Fruit fly (Drosophila melanogaster) whole organism, embryonic: Measurements from ENCODE around the gene wit.

Source experiments
- BEAF-32 ChIP-seq: fragments of 200-800 bp; sonication (Bioruptor generic); optimal IDR thresholded peaks from 3 replicates; lab custom pipeline; 2017; ENCODE audit warnings: missing biosample characterization, missing genetic modification characterization, mild to moderate bottlenecking, moderate library complexity, missing genetic modification reagents
- Blimp-1 ChIP-seq: fragments of 200-800 bp; sonication (Bioruptor generic); optimal IDR thresholded peaks from 3 replicates; lab custom pipeline; 2018; ENCODE audit warnings: missing biosample characterization, missing genetic modification characterization, mild to moderate bottlenecking, moderate library complexity, missing genetic modification reagents
- BtbVII ChIP-seq: fragments of 200-800 bp; sonication (Bioruptor generic); optimal IDR thresholded peaks from 3 replicates; lab custom pipeline; 2017; ENCODE audit warnings: missing biosample characterization, mild to moderate bottlenecking, missing genetic modification characterization
- CG14441 ChIP-seq: fragments of 200-800 bp; sonication (Bioruptor generic); IDR thresholded peaks from 2 replicates; pipeline ENCODE4 v1.3.6; 2022; ENCODE audit warnings: missing biosample characterization, missing genetic modification characterization
- CG16815 ChIP-seq: fragments of 200-800 bp; sonication (Bioruptor generic); optimal IDR thresholded peaks from 3 replicates; lab custom pipeline; 2017; ENCODE audit warnings: missing biosample characterization, mild to moderate bottlenecking, missing genetic modification characterization
- CG17328 ChIP-seq: fragments of 200-800 bp; sonication (Bioruptor generic); IDR thresholded peaks from 2 replicates; pipeline ENCODE4 v1.3.6; 2022; ENCODE audit warnings: missing biosample characterization, missing genetic modification characterization
- CG2202 ChIP-seq: fragments of 200-800 bp; sonication (Bioruptor generic); optimal IDR thresholded peaks from 2 replicates; lab custom pipeline; 2018; ENCODE audit warnings: missing biosample characterization, mild to moderate bottlenecking, missing genetic modification characterization
- CG4360 ChIP-seq: fragments of 200-800 bp; sonication (Bioruptor generic); IDR thresholded peaks from 2 replicates; pipeline ENCODE4 v1.3.6; 2022; ENCODE audit warnings: missing biosample characterization, missing genetic modification characterization
- CG4730 ChIP-seq: fragments of 200-800 bp; sonication (Bioruptor generic); IDR thresholded peaks from 2 replicates; pipeline ENCODE4 v1.3.6; 2022; ENCODE audit warnings: missing biosample characterization, missing genetic modification characterization
- CG5245 ChIP-seq: fragments of 200-800 bp; sonication (Bioruptor generic); optimal IDR thresholded peaks from 3 replicates; lab custom pipeline; 2016; ENCODE audit warnings: missing biosample characterization, missing genetic modification characterization
- CG6689 ChIP-seq: fragments of 200-800 bp; sonication (Bioruptor generic); IDR thresholded peaks from 2 replicates; pipeline ENCODE4 v1.3.6; 2022; ENCODE audit warnings: missing biosample characterization, missing genetic modification characterization
- CG7372 ChIP-seq: fragments of 200-800 bp; sonication (Bioruptor generic); IDR thresholded peaks from 2 replicates; pipeline ENCODE4 v1.3.6; 2022; ENCODE audit warnings: missing biosample characterization, missing genetic modification characterization
- CG7556 ChIP-seq: fragments of 200-800 bp; sonication (Bioruptor generic); optimal IDR thresholded peaks from 2 replicates; lab custom pipeline; 2017; ENCODE audit warnings: missing biosample characterization, mild to moderate bottlenecking, missing genetic modification characterization
- CG7745 ChIP-seq: fragments of 200-800 bp; sonication (Bioruptor generic); optimal IDR thresholded peaks from 2 replicates; lab custom pipeline; 2018; ENCODE audit warnings: missing biosample characterization, mild to moderate bottlenecking, missing genetic modification characterization, moderate library complexity
- CG7987 ChIP-seq: fragments of 200-800 bp; sonication (Bioruptor generic); optimal IDR thresholded peaks from 2 replicates; lab custom pipeline; 2018; ENCODE audit warnings: missing biosample characterization, mild to moderate bottlenecking, missing genetic modification characterization, moderate library complexity
- CG9437 ChIP-seq: fragments of 200-800 bp; sonication (Bioruptor generic); optimal IDR thresholded peaks from 2 replicates; lab custom pipeline; 2018; ENCODE audit warnings: missing biosample characterization, mild to moderate bottlenecking, missing genetic modification characterization
- CG9797 ChIP-seq: fragments of 200-800 bp; sonication (Bioruptor generic); optimal IDR thresholded peaks from 3 replicates; lab custom pipeline; 2018; ENCODE audit warnings: missing biosample characterization, mild to moderate bottlenecking, missing genetic modification characterization
- Camta ChIP-seq: fragments of 200-800 bp; sonication (Bioruptor generic); optimal IDR thresholded peaks from 2 replicates; lab custom pipeline; 2016; ENCODE audit warnings: missing biosample characterization, missing genetic modification characterization
- Deaf1 ChIP-seq: fragments of 200-800 bp; optimal IDR thresholded peaks from 3 replicates; lab custom pipeline; 2019; ENCODE audit warnings: missing biosample characterization, mild to moderate bottlenecking, missing genetic modification characterization, moderate library complexity
- Eip74EF ChIP-seq, 2 experiments: fragments of 200-800 bp in 1 of 2; fragments of >200 bp in 1 of 2; sonication (Bioruptor generic) in 1 of 2; optimal IDR thresholded peaks; 2 replicates each; lab custom pipeline; 2017 to 2019; ENCODE audit warnings: missing biosample characterization in 2 of 2, missing genetic modification characterization in 2 of 2, mild to moderate bottlenecking in 1 of 2, moderate library complexity in 1 of 2
- HLH54F ChIP-seq: fragments of 200-800 bp; sonication (Bioruptor generic); optimal IDR thresholded peaks from 3 replicates; lab custom pipeline; 2016; ENCODE audit warnings: missing biosample characterization, missing genetic modification characterization
- MBD-R2 ChIP-seq: fragments of 200-800 bp; sonication (Bioruptor generic); IDR thresholded peaks from 2 replicates; pipeline ENCODE4 v1.3.6; 2022; ENCODE audit warnings: missing biosample characterization, missing genetic modification characterization
- Max ChIP-seq: fragments of 200-800 bp; sonication (Bioruptor generic); optimal IDR thresholded peaks from 2 replicates; lab custom pipeline; 2016; ENCODE audit warnings: missing biosample characterization, mild to moderate bottlenecking, missing genetic modification characterization
- Meics ChIP-seq: fragments of 200-800 bp; sonication (Bioruptor generic); optimal IDR thresholded peaks from 2 replicates; lab custom pipeline; 2017; ENCODE audit warnings: missing biosample characterization, mild to moderate bottlenecking, missing genetic modification characterization
- Myb ChIP-seq: fragments of 200-800 bp; sonication (Bioruptor generic); optimal IDR thresholded peaks from 2 replicates; lab custom pipeline; 2016; ENCODE audit warnings: missing biosample characterization, missing genetic modification characterization
- Oaz ChIP-seq: fragments of 200-800 bp; sonication (Bioruptor generic); IDR thresholded peaks from 2 replicates; pipeline ENCODE4 v1.3.6; 2022; ENCODE audit warnings: missing biosample characterization, missing genetic modification characterization
- Ptx1 ChIP-seq: fragments of 200-800 bp; sonication (Bioruptor generic); IDR thresholded peaks from 2 replicates; pipeline ENCODE4 v1.3.6; 2022; ENCODE audit warnings: missing biosample characterization, missing genetic modification characterization
- Rx ChIP-seq: fragments of 200-800 bp; sonication (Bioruptor generic); IDR thresholded peaks from 2 replicates; pipeline ENCODE4 v1.3.6; 2022; ENCODE audit warnings: missing biosample characterization, missing genetic modification characterization
- abd-A ChIP-seq: fragments of 200-800 bp; sonication (Bioruptor generic); optimal IDR thresholded peaks from 3 replicates; lab custom pipeline; 2019; ENCODE audit warnings: missing biosample characterization, mild to moderate bottlenecking, missing genetic modification characterization, moderate library complexity
- az2 ChIP-seq: fragments of 200-800 bp; sonication (Bioruptor generic); optimal IDR thresholded peaks from 3 replicates; lab custom pipeline; 2016; ENCODE audit warnings: missing biosample characterization, missing genetic modification characterization
- dmrt11E ChIP-seq: fragments of 200-800 bp; sonication (Bioruptor generic); optimal IDR thresholded peaks from 3 replicates; lab custom pipeline; 2018; ENCODE audit warnings: missing biosample characterization, mild to moderate bottlenecking, missing genetic modification characterization, moderate library complexity
- dpn ChIP-seq, 2 experiments: fragments of 200-800 bp; sonication (Bioruptor generic); optimal IDR thresholded peaks; 3 replicates each; lab custom pipeline; 2016; ENCODE audit warnings: missing biosample characterization in 2 of 2, missing genetic modification characterization in 2 of 2
- ems ChIP-seq: fragments of 200-800 bp; sonication (Bioruptor generic); optimal IDR thresholded peaks from 3 replicates; lab custom pipeline; 2016; ENCODE audit warnings: missing biosample characterization, missing genetic modification characterization
- eve ChIP-seq, 2 experiments: fragments of >200 bp; optimal IDR thresholded peaks; 2 replicates each; lab custom pipeline; 2017; ENCODE audit warnings: missing biosample characterization in 2 of 2, missing genetic modification characterization in 2 of 2
- ewg ChIP-seq: fragments of 200-800 bp; sonication (Bioruptor generic); optimal IDR thresholded peaks from 3 replicates; lab custom pipeline; 2017; ENCODE audit warnings: mild to moderate bottlenecking, missing biosample characterization, missing genetic modification reagents, missing genetic modification characterization
- hkb ChIP-seq, 2 experiments: fragments of 200-800 bp in 1 of 2; fragments of >200 bp in 1 of 2; sonication (Bioruptor generic) in 1 of 2; IDR thresholded peaks in 1 of 2; optimal IDR thresholded peaks in 1 of 2; 2 replicates each; pipeline versions ENCODE4 v1.3.6 to Lab custom; 2017 to 2022; ENCODE audit warnings: missing biosample characterization in 1 of 2, missing genetic modification characterization in 1 of 2
- hth ChIP-seq: fragments of >200 bp; optimal IDR thresholded peaks from 2 replicates; lab custom pipeline; 2017; ENCODE audit warnings: inconsistent platforms
- jumu ChIP-seq: fragments of 200-800 bp; sonication (Bioruptor generic); optimal IDR thresholded peaks from 3 replicates; lab custom pipeline; 2016; ENCODE audit warnings: missing biosample characterization, missing genetic modification characterization
- kay ChIP-seq: fragments of 200-800 bp; sonication (Bioruptor generic); optimal IDR thresholded peaks from 2 replicates; lab custom pipeline; 2016; ENCODE audit warnings: missing biosample characterization, missing genetic modification characterization
- kni ChIP-seq: fragments of 200-800 bp; sonication (Bioruptor generic); optimal IDR thresholded peaks from 3 replicates; lab custom pipeline; 2017; ENCODE audit warnings: mild to moderate bottlenecking, missing biosample characterization, missing genetic modification reagents, missing genetic modification characterization
- lmd ChIP-seq: fragments of 200-800 bp; sonication (Bioruptor generic); IDR thresholded peaks from 2 replicates; pipeline ENCODE4 v1.3.6; 2022; ENCODE audit warnings: missing biosample characterization, missing genetic modification characterization
- org-1 ChIP-seq: fragments of 200-800 bp; sonication (Bioruptor generic); optimal IDR thresholded peaks from 2 replicates; lab custom pipeline; 2017; ENCODE audit warnings: missing biosample characterization, missing genetic modification characterization
- pan ChIP-seq, 4 experiments: fragments of >200 bp in 3 of 4; fragments of 200-800 bp in 1 of 4; sonication (Bioruptor generic) in 1 of 4; optimal IDR thresholded peaks in 3 of 4; IDR thresholded peaks in 1 of 4; 2 replicates each; pipeline versions ENCODE4 v1.3.6 to Lab custom; 2017 to 2022; ENCODE audit warnings: missing biosample characterization in 2 of 4, missing genetic modification characterization in 2 of 4, mixed read lengths in 1 of 4
- pb ChIP-seq: fragments of 200-800 bp; sonication (Bioruptor generic); optimal IDR thresholded peaks from 3 replicates; lab custom pipeline; 2016; ENCODE audit warnings: missing biosample characterization, missing genetic modification characterization
- ro ChIP-seq: fragments of 200-800 bp; sonication (Bioruptor generic); IDR thresholded peaks from 2 replicates; pipeline ENCODE4 v1.3.6; 2022; ENCODE audit warnings: missing biosample characterization, missing genetic modification characterization
- row ChIP-seq: fragments of 200-800 bp; sonication (Bioruptor generic); IDR thresholded peaks from 3 replicates; pipeline ENCODE4 v1.3.6; 2022; ENCODE audit warnings: missing biosample characterization, missing genetic modification characterization
- sob ChIP-seq: fragments of 200-800 bp; sonication (Bioruptor generic); IDR thresholded peaks from 2 replicates; pipeline ENCODE4 v1.3.6; 2022; ENCODE audit warnings: missing biosample characterization, missing genetic modification characterization
- stc ChIP-seq: fragments of 200-800 bp; sonication (Bioruptor generic); IDR thresholded peaks from 2 replicates; pipeline ENCODE4 v1.3.6; 2022; ENCODE audit warnings: missing biosample characterization, missing genetic modification characterization
- tin ChIP-seq: fragments of 200-800 bp; sonication (Bioruptor generic); optimal IDR thresholded peaks from 3 replicates; lab custom pipeline; 2016; ENCODE audit warnings: missing biosample characterization, missing genetic modification characterization
- trh ChIP-seq: fragments of 200-800 bp; sonication (Bioruptor generic); optimal IDR thresholded peaks from 2 replicates; lab custom pipeline; 2016; ENCODE audit warnings: missing biosample characterization, missing genetic modification characterization
- vfl ChIP-seq: fragments of 200-800 bp; sonication (Bioruptor generic); optimal IDR thresholded peaks from 2 replicates; lab custom pipeline; 2016; ENCODE audit warnings: missing biosample characterization, missing genetic modification characterization

The wit gene

DNA sequence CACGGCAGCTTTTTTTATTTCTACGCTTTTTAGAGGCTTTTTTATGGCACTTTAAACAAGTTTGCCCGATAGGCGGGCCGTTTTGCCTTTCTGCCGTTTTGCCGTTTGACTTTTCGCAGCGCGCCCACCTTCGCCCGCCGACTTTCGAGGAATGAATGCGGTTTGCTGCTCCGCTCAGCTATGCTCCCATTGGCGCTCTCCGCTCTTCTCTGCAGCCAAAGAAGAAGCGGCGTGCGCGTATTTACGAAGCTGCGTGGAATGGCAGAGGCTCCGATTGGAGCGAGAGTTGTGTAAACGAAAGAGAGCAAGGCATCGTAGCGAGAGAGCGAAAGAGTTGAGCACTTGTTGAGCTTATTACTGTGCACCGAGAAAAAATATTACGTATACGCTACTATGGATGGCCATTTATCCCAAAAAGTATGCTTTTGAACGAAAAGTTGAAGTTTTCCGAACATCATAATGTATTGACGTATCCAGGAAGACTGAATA is at the start of gene wit (continued):
- TF ChIP-seq CG7987 (GFP tag; lab: Kevin White, UChicago) (peak; percentile 52), abd-A (tag; lab: Kevin White, UChicago) (peak; percentile 55), vfl (no peak), CG17328 (GFP tag; lab: Robert Waterston, UW) (no peak; the same call in 1 of the 2 replicates), Blimp-1 (GFP tag; lab: Kevin White, UChicago) (no peak), sob (GFP tag; lab: Robert Waterston, UW) (peak; percentile 31; the same call in 1 of the 2 replicates), eve (GFP tag; optimal IDR thresholded peaks at IDR 0.05; lab: Kevin White, UChicago) (no peak), org-1 (GFP tag; lab: Kevin White, UChicago) (peak; percentile 31), Myb (no peak), CG2202 (no peak), az2 (GFP tag; lab: Kevin White, UChicago) (no peak), hth (no peak), Eip74EF (GFP tag; optimal IDR thresholded peaks at IDR 0.05; lab: Kevin White, UChicago) (peak in 1 of 2 experiments; percentile 27), CG9437 (GFP tag; lab: Kevin White, UChicago) (no peak), dmrt11E (no peak), row (peak; percentile 42; the same call in 1 of the 3 replicates), Rx (no peak), hkb (optimal IDR thresholded peaks at IDR 0.05; lab: Kevin White, UChicago) (no peak), hkb (GFP tag; IDR thresholded peaks at IDR 0.05; lab: Robert Waterston, UW) (peak; percentile 49; the same call in 1 of the 2 replicates), HLH54F (GFP tag; lab: Kevin White, UChicago) (no peak), MBD-R2 (GFP tag; lab: Robert Waterston, UW) (no peak), CG7372 (peak; percentile 47; the same call in 1 of the 2 replicates), kay (GFP tag; lab: Kevin White, UChicago) (no peak), tin (GFP tag; lab: Kevin White, UChicago) (no peak), CG5245 (no peak), CG14441 (GFP tag; lab: Robert Waterston, UW) (no peak), kni (GFP tag; lab: Kevin White, UChicago) (peak; percentile 14), CG16815 (no peak), CG7745 (tag; lab: Kevin White, UChicago) (no peak), CG7556 (GFP tag; lab: Kevin White, UChicago) (no peak), stc (no peak), Meics (peak; percentile 11), pan (optimal IDR thresholded peaks at IDR 0.05; lab: Kevin White, UChicago) (no peak), pan (GFP tag; optimal IDR thresholded peaks at IDR 0.05 in 1 of 2, IDR thresholded peaks at IDR 0.05 in 1 of 2) (peak in 1 of 2 experiments; percentile 30), ems (peak; percentile 13), ro (GFP tag; lab: Robert Waterston, UW) (no peak), Max (GFP tag; lab: Kevin White, UChicago) (no peak), ewg (no peak), jumu (GFP tag; lab: Kevin White, UChicago) (no peak), trh (GFP tag; lab: Kevin White, UChicago) (no peak), Deaf1 (tag; lab: Kevin White, UChicago) (peak; percentile 30), Ptx1 (GFP tag; lab: Robert Waterston, UW) (no peak), Oaz (GFP tag; lab: Robert Waterston, UW) (no peak), CG4730 (no peak), pb (no peak), BtbVII (GFP tag; lab: Kevin White, UChicago) (peak; percentile 66), CG4360 (GFP tag; lab: Robert Waterston, UW) (no peak), CG6689 (no peak), BEAF-32 (no peak), dpn (GFP tag; optimal IDR thresholded peaks at IDR 0.05; lab: Kevin White, UChicago) (no peak), lmd (GFP tag; lab: Robert Waterston, UW) (no peak), Camta (GFP tag; lab: Kevin White, UChicago) (peak; percentile 17), CG9797 (GFP tag; lab: Kevin White, UChicago) (no peak)
